Worm (Caenorhabditis elegans) whole organism, mixed stage, embryonic: ENCODE results near the gene T22G5.1.

Experiments used
- M03D4.4 ChIP-seq: sonication (generic microtip); optimal IDR thresholded peaks from 2 replicates; lab custom pipeline; 2017; ENCODE audit warnings: mild to moderate bottlenecking, missing genetic modification characterization, missing compliant biosample characterization
- blmp-1 ChIP-seq: fragments of 150-350 bp; optimal IDR thresholded peaks from 2 replicates; lab custom pipeline; 2014; ENCODE audit warnings: missing biosample characterization, missing genetic modification characterization
- ceh-39 ChIP-seq: fragments of 150-350 bp; optimal IDR thresholded peaks from 2 replicates; lab custom pipeline; 2014; ENCODE audit warnings: missing biosample characterization, missing genetic modification characterization
- ceh-43 ChIP-seq: fragments of 200-800 bp; sonication (Bioruptor generic); optimal IDR thresholded peaks from 2 replicates; lab custom pipeline; 2018; ENCODE audit warnings: mild to moderate bottlenecking, missing genetic modification characterization, moderate library complexity, missing compliant biosample characterization
- ceh-83 ChIP-seq: fragments of 200-800 bp; sonication (Bioruptor generic); optimal IDR thresholded peaks from 2 replicates; lab custom pipeline; 2018; ENCODE audit warnings: mild to moderate bottlenecking, missing genetic modification characterization, missing compliant biosample characterization
- ces-1 ChIP-seq: fragments of 150-350 bp; optimal IDR thresholded peaks from 2 replicates; lab custom pipeline; 2014; ENCODE audit warnings: missing biosample characterization, missing genetic modification reagents, missing genetic modification characterization
- cnd-1 ChIP-seq: fragments of 200-800 bp; sonication (Bioruptor generic); optimal IDR thresholded peaks from 2 replicates; lab custom pipeline; 2018; ENCODE audit warnings: mild to moderate bottlenecking, missing genetic modification characterization, missing compliant biosample characterization
- drap-1 ChIP-seq: fragments of 200-800 bp; sonication (Bioruptor generic); optimal IDR thresholded peaks from 3 replicates; lab custom pipeline; 2018; ENCODE audit warnings: mild to moderate bottlenecking, missing genetic modification characterization, missing compliant biosample characterization
- elt-3 ChIP-seq: fragments of 150-350 bp; optimal IDR thresholded peaks from 2 replicates; lab custom pipeline; 2014; ENCODE audit warnings: missing biosample characterization, missing genetic modification characterization
- ham-2 ChIP-seq: fragments of 200-800 bp; sonication (Bioruptor generic); optimal IDR thresholded peaks from 2 replicates; lab custom pipeline; 2018; ENCODE audit warnings: mild to moderate bottlenecking, missing genetic modification characterization, missing compliant biosample characterization
- hlh-1 ChIP-seq: fragments of 150-350 bp; optimal IDR thresholded peaks from 2 replicates; lab custom pipeline; 2014; ENCODE audit warnings: missing biosample characterization, missing genetic modification reagents, missing genetic modification characterization
- lin-32 ChIP-seq: fragments of 200-800 bp; sonication (Bioruptor generic); optimal IDR thresholded peaks from 2 replicates; lab custom pipeline; 2018; ENCODE audit warnings: mild to moderate bottlenecking, missing genetic modification characterization, missing compliant biosample characterization
- lsy-2 ChIP-seq: fragments of 150-350 bp; optimal IDR thresholded peaks from 2 replicates; lab custom pipeline; 2014; ENCODE audit warnings: missing biosample characterization, missing genetic modification characterization
- mab-5 ChIP-seq: fragments of 150-350 bp; optimal IDR thresholded peaks from 2 replicates; lab custom pipeline; 2014; ENCODE audit warnings: missing biosample characterization, missing genetic modification characterization
- nhr-12 ChIP-seq: fragments of 150-350 bp; optimal IDR thresholded peaks from 2 replicates; lab custom pipeline; 2014; ENCODE audit warnings: missing biosample characterization, missing genetic modification characterization
- nhr-2 ChIP-seq: fragments of 150-350 bp; optimal IDR thresholded peaks from 2 replicates; lab custom pipeline; 2014; ENCODE audit warnings: missing biosample characterization, missing genetic modification characterization
- nhr-237 ChIP-seq: fragments of 150-350 bp; optimal IDR thresholded peaks from 2 replicates; lab custom pipeline; 2014; ENCODE audit warnings: missing biosample characterization, missing genetic modification characterization
- nhr-76 ChIP-seq: sonication (generic microtip); optimal IDR thresholded peaks from 2 replicates; lab custom pipeline; 2017; ENCODE audit warnings: missing biosample characterization, missing genetic modification characterization
- pha-4 ChIP-seq: fragments of 150-350 bp; optimal IDR thresholded peaks from 2 replicates; lab custom pipeline; 2018; ENCODE audit warnings: missing biosample characterization, missing genetic modification reagents, missing genetic modification characterization
- sem-2 ChIP-seq: fragments of 200-800 bp; sonication (Bioruptor generic); optimal IDR thresholded peaks from 2 replicates; lab custom pipeline; 2018; ENCODE audit warnings: mild to moderate bottlenecking, missing genetic modification characterization, missing compliant biosample characterization
- snpc-4 ChIP-seq: fragments of 150-350 bp; optimal IDR thresholded peaks from 2 replicates; lab custom pipeline; 2014; ENCODE audit warnings: missing biosample characterization, missing genetic modification characterization
- sptf-1 ChIP-seq: sonication (generic microtip); optimal IDR thresholded peaks from 2 replicates; lab custom pipeline; 2017; ENCODE audit warnings: mild to moderate bottlenecking, missing genetic modification characterization, moderate library complexity, missing compliant biosample characterization
- tbx-8 ChIP-seq: fragments of 200-800 bp; sonication (Bioruptor generic); optimal IDR thresholded peaks from 2 replicates; lab custom pipeline; 2018; ENCODE audit warnings: mild to moderate bottlenecking, missing genetic modification characterization, moderate library complexity, missing compliant biosample characterization
- unc-120 ChIP-seq: sonication (generic microtip); optimal IDR thresholded peaks from 2 replicates; lab custom pipeline; 2017; ENCODE audit warnings: missing genetic modification characterization, missing compliant biosample characterization; ENCODE audit not compliant: poor library complexity, severe bottlenecking
- unc-39 ChIP-seq: fragments of 150-350 bp; optimal IDR thresholded peaks from 2 replicates; lab custom pipeline; 2014; ENCODE audit warnings: missing biosample characterization, missing genetic modification characterization
- unc-62 ChIP-seq: fragments of 150-350 bp; optimal IDR thresholded peaks from 2 replicates; lab custom pipeline; 2014; ENCODE audit warnings: missing biosample characterization, missing genetic modification reagents, missing genetic modification characterization
- zip-8 ChIP-seq: fragments of 150-350 bp; optimal IDR thresholded peaks from 2 replicates; lab custom pipeline; 2014; ENCODE audit warnings: missing biosample characterization, missing genetic modification characterization
- ztf-11 ChIP-seq: fragments of 150-350 bp; optimal IDR thresholded peaks from 2 replicates; lab custom pipeline; 2014; ENCODE audit warnings: missing biosample characterization, missing genetic modification characterization

The T22G5.1 gene

DNA sequence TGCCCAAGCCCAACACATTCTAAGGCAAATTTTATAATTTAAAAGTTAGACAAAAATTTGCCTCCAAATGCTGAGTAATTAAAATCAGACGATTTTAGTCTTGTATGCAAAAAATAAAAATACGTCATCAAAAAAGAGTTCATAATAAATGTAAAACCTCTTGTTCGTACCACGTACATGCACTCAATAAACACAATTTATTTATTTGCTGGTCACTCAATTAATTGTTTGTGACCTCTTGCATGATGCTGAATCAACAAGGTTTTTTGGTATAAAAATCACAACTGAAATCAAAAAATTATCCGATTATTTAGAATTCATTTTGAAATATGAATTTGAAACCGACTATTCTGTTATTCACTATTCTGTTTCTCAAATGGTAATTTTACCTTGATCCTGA lies 26.5 kb upstream of the T22G5.1 start, which contains the start of gene hpx-2:
TSS of gene hpx-2 (plus strand) at position 301 of the 400 bp plus-strand sequence.
- no peak for TF ChIP-seq elt-3
- no peak for TF ChIP-seq pha-4 (tag; lab: Kevin White, UChicago)
- TF ChIP-seq ceh-39, result no peak
- TF ChIP-seq snpc-4 (tag; lab: Kevin White, UChicago), result no peak
- TF ChIP-seq zip-8 (tag; lab: Kevin White, UChicago), result no peak
- no peak for TF ChIP-seq tbx-8
- TF ChIP-seq nhr-237 (tag; lab: Kevin White, UChicago), result no peak
- no peak for TF ChIP-seq blmp-1 (tag; lab: Kevin White, UChicago)
- no peak for TF ChIP-seq sptf-1 (tag; lab: Kevin White, UChicago)
- TF ChIP-seq drap-1 (GFP tag; lab: Kevin White, UChicago), result no peak
- no peak for TF ChIP-seq sem-2
- no peak for TF ChIP-seq ham-2 (GFP tag; lab: Kevin White, UChicago)
- TF ChIP-seq hlh-1 (tag; lab: Kevin White, UChicago), result no peak
- TF ChIP-seq unc-39 (tag; lab: Kevin White, UChicago), result no peak
- no peak for TF ChIP-seq nhr-12 (tag; lab: Kevin White, UChicago)
- TF ChIP-seq M03D4.4 (tag; lab: Kevin White, UChicago), result no peak
- no peak for TF ChIP-seq mab-5 (tag; lab: Kevin White, UChicago)
- no peak for TF ChIP-seq ceh-83 (GFP tag; lab: Kevin White, UChicago)
- TF ChIP-seq nhr-76 (tag; lab: Kevin White, UChicago), result no peak

DNA sequence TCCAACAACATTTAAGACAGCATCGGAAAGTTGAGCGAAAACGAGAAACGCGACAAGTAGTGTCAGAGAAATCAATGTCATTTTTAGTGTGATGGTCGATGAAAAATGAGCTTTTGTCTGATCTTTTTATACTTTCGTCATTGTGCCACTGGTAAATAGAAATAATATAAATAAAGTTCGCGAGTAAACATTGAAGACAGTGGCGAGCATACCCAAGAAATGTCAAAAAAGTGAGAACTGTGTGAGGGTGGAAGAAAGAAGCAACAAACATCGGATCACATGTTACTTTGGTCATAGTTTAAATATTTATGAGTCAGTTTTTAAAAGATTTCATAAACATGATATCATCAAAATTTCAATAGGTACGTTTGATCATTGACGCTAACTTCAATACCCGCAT lies 22.3 kb upstream of the T22G5.1 start, which contains the start of gene ttr-21:
TSS of gene ttr-21 (minus strand) at position 100 of the 400 bp plus-strand sequence.
- TF ChIP-seq ham-2 (GFP tag; lab: Kevin White, UChicago) (no peak), elt-3 (no peak), unc-39 (tag; lab: Kevin White, UChicago) (no peak), drap-1 (GFP tag; lab: Kevin White, UChicago) (no peak), ztf-11 (tag; lab: Kevin White, UChicago) (no peak), ceh-43 (GFP tag; lab: Kevin White, UChicago) (no peak), nhr-2 (tag; lab: Kevin White, UChicago) (no peak), nhr-237 (tag; lab: Kevin White, UChicago) (no peak), lin-32 (no peak), zip-8 (tag; lab: Kevin White, UChicago) (no peak), lsy-2 (tag; lab: Kevin White, UChicago) (no peak)
- TF ChIP-seq, all 35 proteins: peak for 0

DNA sequence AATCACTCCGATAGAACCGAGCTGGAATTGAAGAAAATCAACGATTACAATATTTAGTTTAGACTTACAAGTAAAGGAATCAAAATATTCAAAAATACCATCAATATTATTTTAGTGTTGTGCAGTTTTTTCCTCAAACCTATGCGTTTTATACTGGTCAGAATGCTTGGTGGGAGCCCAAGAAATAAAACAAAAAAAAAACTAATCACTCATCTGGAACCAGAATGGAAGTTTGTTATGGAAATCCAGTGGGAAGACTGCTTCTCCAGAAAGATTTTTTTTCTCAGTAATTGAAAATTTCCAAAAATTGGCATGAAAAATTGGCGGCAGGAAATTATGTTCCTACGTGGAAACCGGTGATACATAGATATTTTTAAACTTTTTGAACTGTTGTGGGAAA lies 20.3 kb upstream of the T22G5.1 start, which contains the start of gene srx-134:
TSS of gene srx-134 (minus strand) at position 101 of the 400 bp plus-strand sequence.
- TF ChIP-seq lsy-2 (tag; lab: Kevin White, UChicago) (no peak), M03D4.4 (tag; lab: Kevin White, UChicago) (no peak), ces-1 (no peak), lin-32 (no peak), unc-62 (no peak), mab-5 (tag; lab: Kevin White, UChicago) (no peak), ham-2 (GFP tag; lab: Kevin White, UChicago) (no peak), unc-39 (tag; lab: Kevin White, UChicago) (no peak)

- no peak for TF ChIP-seq ham-2 (GFP tag; lab: Kevin White, UChicago)
- TF ChIP-seq ces-1, result no peak
- no peak for TF ChIP-seq nhr-76 (tag; lab: Kevin White, UChicago)
- TF ChIP-seq unc-62, result no peak
- no peak for TF ChIP-seq zip-8 (tag; lab: Kevin White, UChicago)
- no peak for TF ChIP-seq hlh-1 (tag; lab: Kevin White, UChicago)
- no peak for TF ChIP-seq tbx-8
Observed at ce11 chrV:13857132-13857531, 19.5 kb upstream of the T22G5.1 start, which contains the start of gene srx-136. srx-136 (plus strand) TSS chrV:13857432.

DNA sequence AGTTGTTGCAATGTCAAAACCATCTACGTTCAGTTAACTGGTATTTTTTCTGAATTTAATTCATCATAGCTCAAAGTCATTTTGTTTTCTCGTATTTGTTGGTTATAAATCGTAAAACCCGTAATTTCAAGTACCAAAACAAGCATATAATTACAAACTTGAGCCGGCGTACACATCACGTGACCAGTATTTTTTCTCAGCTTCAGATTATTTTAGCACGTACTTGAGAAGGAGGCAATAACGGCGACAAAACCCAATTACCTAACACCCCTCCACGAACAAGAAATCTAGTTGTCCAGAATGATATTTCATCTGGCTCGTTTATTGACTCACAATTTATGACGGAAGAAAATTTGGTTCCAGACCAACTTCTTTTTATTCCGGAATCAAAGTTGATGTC lies 17.7 kb upstream of the T22G5.1 start, which contains the start of gene srx-135:
TSS of gene srx-135 (plus strand) at position 301 of the 400 bp plus-strand sequence.
- no peak for TF ChIP-seq M03D4.4 (tag; lab: Kevin White, UChicago)
- TF ChIP-seq nhr-2 (tag; lab: Kevin White, UChicago), result no peak
- no peak for TF ChIP-seq ceh-43 (GFP tag; lab: Kevin White, UChicago)
- TF ChIP-seq sem-2, result no peak
- TF ChIP-seq lsy-2 (tag; lab: Kevin White, UChicago), result no peak
- TF ChIP-seq unc-39 (tag; lab: Kevin White, UChicago), result no peak
- no peak for TF ChIP-seq lin-32
- TF ChIP-seq hlh-1 (tag; lab: Kevin White, UChicago), result no peak

ce11 chrV:13862505-13862904 lies 14.1 kb upstream of the T22G5.1 start, which contains the start of gene srx-137:
srx-137 (plus strand) TSS chrV:13862805.
- TF ChIP-seq cnd-1 (tag; lab: Kevin White, UChicago) (no peak), M03D4.4 (tag; lab: Kevin White, UChicago) (no peak), zip-8 (tag; lab: Kevin White, UChicago) (no peak), mab-5 (tag; lab: Kevin White, UChicago) (no peak), sem-2 (no peak), ceh-43 (GFP tag; lab: Kevin White, UChicago) (no peak), unc-120 (tag; lab: Kevin White, UChicago) (no peak), drap-1 (GFP tag; lab: Kevin White, UChicago) (no peak)
- TF ChIP-seq, all 35 proteins: peak for 0
